Worm (Caenorhabditis elegans) whole organism, L4 larva: ENCODE results near the gene ppt-1.

ENCODE experiments used
- D1046.2 ChIP-seq: fragments of 200-800 bp; sonication (Bioruptor generic); IDR thresholded peaks from 2 replicates; pipeline ENCODE4 v1.3.6; 2022; ENCODE audit warnings: missing genetic modification characterization, missing compliant biosample characterization
- F10B5.3 ChIP-seq: sonication (generic microtip); optimal IDR thresholded peaks from 2 replicates; lab custom pipeline; 2016; ENCODE audit warnings: mild to moderate bottlenecking, missing genetic modification characterization, missing compliant biosample characterization
- F37D6.2 ChIP-seq: sonication (generic microtip); optimal IDR thresholded peaks from 2 replicates; lab custom pipeline; 2016; ENCODE audit warnings: mild to moderate bottlenecking, missing genetic modification characterization, missing compliant biosample characterization
- F49E8.2 ChIP-seq: sonication (generic microtip); optimal IDR thresholded peaks from 2 replicates; lab custom pipeline; 2016; ENCODE audit warnings: missing compliant biosample characterization, mild to moderate bottlenecking, missing genetic modification characterization, borderline replicate concordance
- R02D3.7 ChIP-seq: fragments of 150-350 bp; sonication (generic microtip); optimal IDR thresholded peaks from 3 replicates; lab custom pipeline; 2014; ENCODE audit warnings: missing biosample characterization, missing genetic modification characterization
- T20F7.1 ChIP-seq: fragments of 200-800 bp; sonication (Bioruptor generic); optimal IDR thresholded peaks from 2 replicates; lab custom pipeline; 2018; ENCODE audit warnings: mild to moderate bottlenecking, missing genetic modification characterization, missing compliant biosample characterization
- T26A8.4 ChIP-seq: fragments of 200-800 bp; sonication (Bioruptor generic); IDR thresholded peaks from 2 replicates; pipeline ENCODE4 v1.3.6; 2022; ENCODE audit warnings: missing genetic modification characterization, missing compliant biosample characterization
- Y75B8A.6 ChIP-seq: fragments of 200-800 bp; sonication (Bioruptor generic); IDR thresholded peaks from 2 replicates; pipeline ENCODE4 v1.3.6; 2022; ENCODE audit warnings: missing genetic modification reagents, missing genetic modification characterization, missing compliant biosample characterization
- ZK337.2 ChIP-seq: fragments of 200-800 bp; sonication (Bioruptor generic); IDR thresholded peaks from 2 replicates; pipeline ENCODE4 v1.3.6; 2022; ENCODE audit warnings: missing genetic modification reagents, missing genetic modification characterization, missing compliant biosample characterization
- ZK546.5 ChIP-seq, 2 experiments: sonication (generic microtip); optimal IDR thresholded peaks; 2 replicates each; lab custom pipeline; 2017; ENCODE audit warnings: missing biosample characterization in 2 of 2, missing genetic modification characterization in 2 of 2
- ama-1 ChIP-seq: fragments of 150-350 bp; optimal IDR thresholded peaks from 2 replicates; lab custom pipeline; 2014; ENCODE audit warnings: inconsistent platforms, mixed read lengths
- ceh-44 ChIP-seq: fragments of 200-800 bp; sonication (Bioruptor generic); IDR thresholded peaks from 2 replicates; pipeline ENCODE4 v1.3.6; 2022; ENCODE audit warnings: missing genetic modification reagents, missing genetic modification characterization, missing compliant biosample characterization
- daf-16 ChIP-seq, 3 experiments: sonication (generic microtip); optimal IDR thresholded peaks; 2 replicates each; lab custom pipeline; 2016 to 2017; ENCODE audit warnings: missing genetic modification characterization in 3 of 3, missing genetic modification reagents in 3 of 3, mild to moderate bottlenecking in 2 of 3, missing compliant biosample characterization in 2 of 3, missing biosample characterization in 1 of 3, moderate library complexity in 1 of 3
- daf-19 ChIP-seq: fragments of 200-800 bp; sonication (Bioruptor generic); conservative IDR thresholded peaks from 2 replicates; pipeline ENCODE4 v1.3.6; 2022; ENCODE audit warnings: missing genetic modification characterization, missing compliant biosample characterization
- dmd-6 ChIP-seq: fragments of 200-800 bp; sonication (Bioruptor generic); IDR thresholded peaks from 2 replicates; pipeline ENCODE4 v1.3.6; 2022; ENCODE audit warnings: missing genetic modification reagents, missing genetic modification characterization, missing compliant biosample characterization
- dmd-9 ChIP-seq: fragments of 200-800 bp; sonication (Bioruptor generic); IDR thresholded peaks from 2 replicates; pipeline ENCODE4 v1.3.6; 2022; ENCODE audit warnings: missing genetic modification reagents, missing genetic modification characterization, missing compliant biosample characterization
- dpl-1 ChIP-seq: fragments of 150-350 bp; optimal IDR thresholded peaks from 2 replicates; lab custom pipeline; 2014; ENCODE audit warnings: missing biosample characterization, missing genetic modification reagents, missing genetic modification characterization
- duxl-1 ChIP-seq: sonication (generic microtip); optimal IDR thresholded peaks from 2 replicates; lab custom pipeline; 2016; ENCODE audit warnings: mild to moderate bottlenecking, missing genetic modification characterization, moderate library complexity, missing compliant biosample characterization; ENCODE audit not compliant: poor library complexity
- dve-1 ChIP-seq: sonication (generic microtip); optimal IDR thresholded peaks from 2 replicates; lab custom pipeline; 2017; ENCODE audit warnings: antibody characterized with exemption, mild to moderate bottlenecking, missing genetic modification characterization, missing compliant biosample characterization; ENCODE audit not compliant: insufficient read depth
- hif-1 ChIP-seq, 2 experiments: sonication (generic microtip); optimal IDR thresholded peaks; 2 replicates each; lab custom pipeline; 2016 to 2017; ENCODE audit warnings: missing compliant biosample characterization in 2 of 2, missing genetic modification characterization in 2 of 2, missing genetic modification reagents in 2 of 2, missing genotype in 2 of 2, mild to moderate bottlenecking in 1 of 2
- hlh-11 ChIP-seq: fragments of 200-800 bp; sonication (Bioruptor generic); optimal IDR thresholded peaks from 2 replicates; lab custom pipeline; 2018; ENCODE audit warnings: mild to moderate bottlenecking, missing genetic modification characterization, missing compliant biosample characterization
- hlh-30 ChIP-seq: sonication (generic microtip); optimal IDR thresholded peaks from 2 replicates; lab custom pipeline; 2017; ENCODE audit warnings: antibody characterized with exemption, mild to moderate bottlenecking, missing genetic modification characterization, missing compliant biosample characterization; ENCODE audit not compliant: insufficient read depth
- hmg-1.1 ChIP-seq: fragments of 200-800 bp; sonication (Bioruptor generic); IDR thresholded peaks from 2 replicates; pipeline ENCODE4 v1.3.6; 2022; ENCODE audit warnings: missing genetic modification reagents, missing genetic modification characterization, missing compliant biosample characterization
- lin-13 ChIP-seq: fragments of 150-350 bp; optimal IDR thresholded peaks from 2 replicates; lab custom pipeline; 2014; ENCODE audit warnings: missing biosample characterization, missing genetic modification reagents, missing genetic modification characterization
- lsy-2 ChIP-seq, 2 experiments: fragments of 150-350 bp in 1 of 2; sonication (generic microtip) in 1 of 2; optimal IDR thresholded peaks; 2 replicates each; lab custom pipeline; 2014 to 2017; ENCODE audit warnings: missing biosample characterization in 2 of 2, missing genetic modification characterization in 2 of 2
- madf-9 ChIP-seq: fragments of 200-800 bp; sonication (Bioruptor generic); conservative IDR thresholded peaks from 2 replicates; pipeline ENCODE4 v1.3.6; 2022; ENCODE audit warnings: missing genetic modification reagents, missing genetic modification characterization, missing compliant biosample characterization
- mdl-1 ChIP-seq, 2 experiments: fragments of 150-350 bp in 1 of 2; sonication (generic microtip) in 1 of 2; optimal IDR thresholded peaks; 2 replicates each; lab custom pipeline; 2014 to 2017; ENCODE audit warnings: missing biosample characterization in 2 of 2, missing genetic modification characterization in 2 of 2
- mep-1 ChIP-seq: fragments of 150-350 bp; sonication (generic microtip); optimal IDR thresholded peaks from 3 replicates; lab custom pipeline; 2014; ENCODE audit warnings: missing biosample characterization, missing genetic modification characterization
- mes-2 ChIP-seq: sonication (generic microtip); optimal IDR thresholded peaks from 2 replicates; lab custom pipeline; 2016; ENCODE audit warnings: missing genotype, mild to moderate bottlenecking, missing genetic modification characterization, missing compliant biosample characterization; ENCODE audit not compliant: poor library complexity, severe bottlenecking
- mxl-3 ChIP-seq: fragments of 200-800 bp; sonication (Bioruptor generic); optimal IDR thresholded peaks from 2 replicates; lab custom pipeline; 2018; ENCODE audit warnings: mild to moderate bottlenecking, missing genetic modification characterization, missing compliant biosample characterization
- nhr-102 ChIP-seq: sonication (generic microtip); optimal IDR thresholded peaks from 2 replicates; lab custom pipeline; 2016; ENCODE audit warnings: mild to moderate bottlenecking, missing genetic modification characterization, moderate library complexity, missing compliant biosample characterization
- nhr-41 ChIP-seq: fragments of 200-800 bp; sonication (Bioruptor generic); IDR thresholded peaks from 2 replicates; pipeline ENCODE4 v1.3.6; 2022; ENCODE audit warnings: missing genetic modification reagents, missing genetic modification characterization, missing compliant biosample characterization
- sdz-12 ChIP-seq: fragments of 200-800 bp; sonication (Bioruptor generic); optimal IDR thresholded peaks from 2 replicates; lab custom pipeline; 2018; ENCODE audit warnings: mild to moderate bottlenecking, missing genetic modification characterization, missing compliant biosample characterization
- set-16 ChIP-seq: fragments of 200-800 bp; sonication (Bioruptor generic); IDR thresholded peaks from 2 replicates; pipeline ENCODE4 v1.3.6; 2022; ENCODE audit warnings: missing genetic modification reagents, missing genetic modification characterization, missing compliant biosample characterization
- tag-97 ChIP-seq: fragments of 200-800 bp; sonication (Bioruptor generic); IDR thresholded peaks from 2 replicates; pipeline ENCODE4 v1.3.6; 2022; ENCODE audit warnings: missing genetic modification characterization, missing compliant biosample characterization
- tra-1 ChIP-seq: fragments of 200-800 bp; sonication (Bioruptor generic); IDR thresholded peaks from 2 replicates; pipeline ENCODE4 v1.3.6; 2022; ENCODE audit warnings: missing genetic modification reagents, missing genetic modification characterization, missing compliant biosample characterization
- unc-130 ChIP-seq: sonication (generic microtip); optimal IDR thresholded peaks from 2 replicates; lab custom pipeline; 2016; ENCODE audit warnings: missing genetic modification reagents, missing genetic modification characterization, missing compliant biosample characterization
- unc-62 ChIP-seq, 3 experiments: fragments of 150-350 bp in 1 of 3; sonication (generic microtip); optimal IDR thresholded peaks in 2 of 3; peaks in 1 of 3; 1 replicate in 1 of 3; 2 replicates in 2 of 3; lab custom pipeline; 2014 to 2017; ENCODE audit warnings: missing biosample characterization in 3 of 3, missing genetic modification characterization in 3 of 3, missing genetic modification reagents in 3 of 3, missing genotype in 1 of 3
- zag-1 ChIP-seq: fragments of 150-350 bp; optimal IDR thresholded peaks from 2 replicates; lab custom pipeline; 2014; ENCODE audit warnings: missing biosample characterization, missing genetic modification characterization
- zfp-3 ChIP-seq: fragments of 200-800 bp; sonication (Bioruptor generic); conservative IDR thresholded peaks from 2 replicates; pipeline ENCODE4 v1.3.6; 2022; ENCODE audit warnings: missing genetic modification reagents, missing genetic modification characterization, missing compliant biosample characterization

ppt-1 gene

DNA sequence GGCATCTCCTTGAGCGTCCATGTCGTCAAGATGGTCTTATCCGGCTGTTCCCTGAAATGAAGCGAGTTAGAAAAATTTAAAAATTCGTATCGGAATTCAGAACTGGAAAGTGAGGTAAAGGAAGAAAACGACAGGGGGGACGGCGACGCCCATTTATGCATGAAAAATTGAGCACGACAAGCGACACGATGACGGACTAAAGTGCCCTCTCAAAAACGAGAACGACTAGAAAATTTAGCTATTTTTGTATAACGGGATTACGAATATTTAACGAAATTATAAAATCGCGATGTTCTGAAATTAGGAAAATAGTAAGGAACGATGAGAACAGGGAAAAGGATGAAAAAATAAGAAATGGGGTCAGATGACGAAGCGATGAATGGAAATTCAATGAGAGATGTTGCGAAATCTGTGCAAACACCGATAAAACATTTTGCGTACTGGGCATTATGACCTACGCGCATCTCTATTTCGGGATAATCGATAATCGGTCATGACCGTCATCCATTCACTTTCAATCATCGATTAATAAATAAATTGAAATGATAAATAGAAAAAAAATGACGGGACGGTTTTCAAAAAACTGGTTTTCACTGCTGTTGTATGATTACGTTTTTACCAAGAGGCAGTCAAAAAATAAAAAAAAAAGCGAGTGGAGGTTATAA lies 30.4 kb upstream of the ppt-1 start, which contains the start of gene snb-1 (continued):
- TF ChIP-seq zfp-3 (GFP tag; lab: Robert Waterston, UW) (no peak), mdl-1 (tag; optimal IDR thresholded peaks at IDR 0.05; lab: Kevin White, UChicago) (peak in 1 of 2 experiments; percentile 34), ZK337.2 (no peak), hlh-30 (peak; percentile 93), mep-1 (peak; percentile 69), hif-1 (tag; optimal IDR thresholded peaks at IDR 0.05; lab: Kevin White, UChicago) (peak in 1 of 2 experiments; percentile 21), T20F7.1 (GFP tag; lab: Kevin White, UChicago) (peak; percentile 61), F49E8.2 (no peak), ZK546.5 (tag; optimal IDR thresholded peaks at IDR 0.05; lab: Kevin White, UChicago) (no peak), duxl-1 (tag; lab: Kevin White, UChicago) (no peak), hlh-11 (tag; lab: Kevin White, UChicago) (peak; percentile 71), hmg-1.1 (GFP tag; lab: Robert Waterston, UW) (peak; percentile 39), set-16 (GFP tag; lab: Robert Waterston, UW) (no peak), nhr-41 (GFP tag; lab: Robert Waterston, UW) (no peak), lsy-2 (tag; optimal IDR thresholded peaks at IDR 0.05; lab: Kevin White, UChicago) (peak in 1 of 2 experiments; percentile 80), R02D3.7 (tag; lab: Kevin White, UChicago) (no peak), tag-97 (GFP tag; lab: Robert Waterston, UW) (no peak), D1046.2 (GFP tag; lab: Robert Waterston, UW) (no peak), tra-1 (GFP tag; lab: Robert Waterston, UW) (0 out of 2 replicates have a peak, but pooled peaks have one; percentile 4), mes-2 (tag; lab: Kevin White, UChicago) (peak; percentile 70), mxl-3 (peak; percentile 24), F37D6.2 (tag; lab: Kevin White, UChicago) (peak; percentile 11), dpl-1 (GFP tag; lab: Kevin White, UChicago) (peak; percentile 43), nhr-102 (tag; lab: Kevin White, UChicago) (peak; percentile 5), dmd-6 (GFP tag; lab: Robert Waterston, UW) (peak; percentile 23; the same call in 1 of the 2 replicates), ama-1 (lab: Kevin White, UChicago) (peak; percentile 40), unc-62 (GFP tag; optimal IDR thresholded peaks at IDR 0.05 in 1 of 2; lab: Kevin White, UChicago) (peak in 1 of 2 experiments; percentile 95), unc-62 (tag; optimal IDR thresholded peaks at IDR 0.05; lab: Kevin White, UChicago) (no peak), F10B5.3 (no peak)

ce11 chrV:6655174-6655573 lies 29.0 kb upstream of the ppt-1 start, which contains the start of gene syx-18:
Gene syx-18 (minus strand): TSS chrV:6655449.
- TF ChIP-seq lsy-2 (tag; optimal IDR thresholded peaks at IDR 0.05; lab: Kevin White, UChicago) (peak in 1 of 2 experiments; percentile 53), daf-19 (GFP tag; lab: Robert Waterston, UW) (no peak), ceh-44 (GFP tag; lab: Robert Waterston, UW) (no peak), D1046.2 (GFP tag; lab: Robert Waterston, UW) (no peak), lin-13 (GFP tag; lab: Kevin White, UChicago) (peak; percentile 8), mep-1 (peak; percentile 17), duxl-1 (tag; lab: Kevin White, UChicago) (peak; percentile 28), Y75B8A.6 (GFP tag; lab: Robert Waterston, UW) (peak; percentile 27; the same call in 1 of the 2 replicates), sdz-12 (no peak), daf-16 (GFP tag; optimal IDR thresholded peaks at IDR 0.05; lab: Kevin White, UChicago) (no peak), daf-16 (tag; optimal IDR thresholded peaks at IDR 0.05; lab: Kevin White, UChicago) (peak; percentile 25), zag-1 (tag; lab: Kevin White, UChicago) (no peak), madf-9 (GFP tag; lab: Robert Waterston, UW) (no peak), hlh-30 (peak; percentile 3), T26A8.4 (GFP tag; lab: Robert Waterston, UW) (peak; percentile 40; the same call in 1 of the 2 replicates), unc-130 (GFP tag; lab: Kevin White, UChicago) (no peak), dmd-9 (GFP tag; lab: Robert Waterston, UW) (0 out of 2 replicates have a peak, but pooled peaks have one; percentile 4), dve-1 (tag; lab: Kevin White, UChicago) (peak; percentile 34)
